Fruit fly (Drosophila melanogaster) whole organism, pupa: ENCODE results near the gene rho-5.

Experiments used
- CG10348 ChIP-seq: fragments of 200-800 bp; sonication (Bioruptor generic); IDR thresholded peaks from 2 replicates; pipeline ENCODE4 v1.3.6; 2022; ENCODE audit warnings: missing biosample characterization, missing genetic modification characterization
- CG15710 ChIP-seq: fragments of 200-800 bp; sonication (Bioruptor generic); optimal IDR thresholded peaks from 2 replicates; lab custom pipeline; 2018; ENCODE audit warnings: missing biosample characterization, mild to moderate bottlenecking, missing genetic modification characterization, moderate library complexity
- CG17806 ChIP-seq: fragments of 200-800 bp; sonication (Bioruptor generic); optimal IDR thresholded peaks from 2 replicates; lab custom pipeline; 2018; ENCODE audit warnings: missing biosample characterization, mild to moderate bottlenecking, missing genetic modification characterization, moderate library complexity
- CG8301 ChIP-seq: fragments of 200-800 bp; sonication (Bioruptor generic); optimal IDR thresholded peaks from 2 replicates; lab custom pipeline; 2018; ENCODE audit warnings: missing biosample characterization, mild to moderate bottlenecking, missing genetic modification characterization
- CG9948 ChIP-seq: fragments of 200-800 bp; sonication (Bioruptor generic); optimal IDR thresholded peaks from 2 replicates; lab custom pipeline; 2018; ENCODE audit warnings: missing biosample characterization, mild to moderate bottlenecking, missing genetic modification characterization, moderate library complexity
- D1 ChIP-seq: fragments of 200-800 bp; sonication (Bioruptor generic); optimal IDR thresholded peaks from 2 replicates; lab custom pipeline; 2018; ENCODE audit warnings: missing biosample characterization, mild to moderate bottlenecking, missing genetic modification characterization, moderate library complexity
- EcR ChIP-seq: fragments of 200-800 bp; sonication (Bioruptor generic); optimal IDR thresholded peaks from 3 replicates; lab custom pipeline; 2019; ENCODE audit warnings: missing biosample characterization, missing genetic modification characterization, mild to moderate bottlenecking, moderate library complexity, missing genetic modification reagents
- Ets98B ChIP-seq: fragments of 200-800 bp; sonication (Bioruptor generic); IDR thresholded peaks from 2 replicates; pipeline ENCODE4 v1.3.6; 2022; ENCODE audit warnings: missing biosample characterization, missing genetic modification characterization
- Snoo ChIP-seq: fragments of 200-800 bp; sonication (Bioruptor generic); optimal IDR thresholded peaks from 3 replicates; lab custom pipeline; 2017; ENCODE audit warnings: missing biosample characterization, mild to moderate bottlenecking, missing genetic modification characterization, inconsistent platforms
- rn ChIP-seq: fragments of 200-800 bp; sonication (Bioruptor generic); IDR thresholded peaks from 2 replicates; pipeline ENCODE4 v1.3.6; 2022; ENCODE audit warnings: missing biosample characterization, missing genetic modification characterization

DNA sequence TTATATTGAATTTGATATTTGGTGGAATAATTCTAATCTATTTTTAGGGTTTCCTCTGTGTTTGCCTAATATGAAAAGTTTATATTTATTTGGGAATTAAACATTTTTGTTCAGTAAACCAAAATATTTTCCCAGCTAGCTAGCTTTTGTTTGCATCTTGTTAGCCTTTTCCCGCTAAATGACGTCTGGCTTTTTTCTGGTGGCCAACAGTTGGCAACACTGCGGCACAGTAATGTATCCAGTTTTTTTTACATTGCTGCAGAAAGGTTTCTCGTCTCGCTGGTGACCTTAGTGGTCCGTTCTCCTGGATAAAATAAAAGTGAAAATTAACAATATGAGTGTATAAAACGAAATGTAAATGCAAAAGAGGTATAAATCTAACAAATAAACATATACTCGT, 9.5 kb downstream of the rho-5 start, which contains the start of gene lft:
- TF ChIP-seq Ets98B (GFP tag; lab: Robert Waterston, UW) = no peak
- no peak for TF ChIP-seq D1 (tag; lab: Kevin White, UChicago)
- TF ChIP-seq CG8301 (tag; lab: Kevin White, UChicago) = no peak
- TF ChIP-seq CG10348 (GFP tag; lab: Robert Waterston, UW) = no peak
- no peak for TF ChIP-seq rn (GFP tag; lab: Robert Waterston, UW)
- TF ChIP-seq EcR (GFP tag; lab: Kevin White, UChicago) = no peak
- TF ChIP-seq Snoo (tag; lab: Kevin White, UChicago) = no peak
- TF ChIP-seq CG9948 (tag; lab: Kevin White, UChicago) = no peak
- no peak for TF ChIP-seq CG17806 (tag; lab: Kevin White, UChicago)
- no peak for TF ChIP-seq CG15710 (tag; lab: Kevin White, UChicago)
